Worm (Caenorhabditis elegans) whole organism, early embryonic: Measurements from ENCODE around the gene cah-4.
A peak's percentile ranks its signal among the peaks of the same experiment; 100 is the strongest.

Experiments used
- B0310.2 ChIP-seq: sonication (generic microtip); optimal IDR thresholded peaks from 2 replicates; lab custom pipeline; 2016; ENCODE audit warnings: mild to moderate bottlenecking, missing genetic modification characterization, missing compliant biosample characterization
- F13C5.2 ChIP-seq: sonication (generic microtip); optimal IDR thresholded peaks from 2 replicates; lab custom pipeline; 2017; ENCODE audit warnings: mild to moderate bottlenecking, missing genetic modification characterization, inconsistent platforms, missing compliant biosample characterization
- aly-1 ChIP-seq: sonication (generic microtip); optimal IDR thresholded peaks from 2 replicates; lab custom pipeline; 2016; ENCODE audit warnings: missing genetic modification characterization, missing compliant biosample characterization
- ama-1 ChIP-seq: fragments of 150-350 bp; optimal IDR thresholded peaks from 2 replicates; lab custom pipeline; 2014
- ceh-13 ChIP-seq: fragments of 200-800 bp; sonication (Bioruptor generic); optimal IDR thresholded peaks from 2 replicates; lab custom pipeline; 2018; ENCODE audit warnings: mild to moderate bottlenecking, missing genetic modification characterization, missing compliant biosample characterization
- ceh-36 ChIP-seq: sonication (generic microtip); optimal IDR thresholded peaks from 2 replicates; lab custom pipeline; 2016; ENCODE audit warnings: missing genetic modification characterization, inconsistent platforms, missing compliant biosample characterization
- ets-7 ChIP-seq: sonication (generic microtip); optimal IDR thresholded peaks from 2 replicates; lab custom pipeline; 2016; ENCODE audit warnings: missing genotype, missing genetic modification characterization, missing compliant biosample characterization
- flt-1 ChIP-seq: fragments of 200-800 bp; sonication (Bioruptor generic); IDR thresholded peaks from 2 replicates; pipeline ENCODE4 v1.3.6; 2022; ENCODE audit warnings: missing genetic modification characterization, missing compliant biosample characterization
- hmbx-1 ChIP-seq: sonication (generic microtip); optimal IDR thresholded peaks from 2 replicates; lab custom pipeline; 2016; ENCODE audit warnings: mild to moderate bottlenecking, missing genetic modification characterization, missing compliant biosample characterization
- hmg-4 ChIP-seq: fragments of 200-800 bp; sonication (Bioruptor generic); optimal IDR thresholded peaks from 2 replicates; lab custom pipeline; 2018; ENCODE audit warnings: mild to moderate bottlenecking, missing genetic modification characterization, missing compliant biosample characterization
- hnd-1 ChIP-seq: sonication (generic microtip); optimal IDR thresholded peaks from 2 replicates; lab custom pipeline; 2016; ENCODE audit warnings: missing genetic modification characterization, missing compliant biosample characterization
- pes-1 ChIP-seq: fragments of 200-800 bp; sonication (Bioruptor generic); IDR thresholded peaks from 2 replicates; pipeline ENCODE4 v1.3.6; 2022; ENCODE audit warnings: missing genetic modification reagents, missing genetic modification characterization, missing compliant biosample characterization
- scrt-1 ChIP-seq: fragments of 200-800 bp; sonication (Bioruptor generic); IDR thresholded peaks from 2 replicates; pipeline ENCODE4 v1.3.6; 2022; ENCODE audit warnings: missing genetic modification characterization, missing compliant biosample characterization
- sea-1 ChIP-seq: fragments of 200-800 bp; sonication (Bioruptor generic); conservative IDR thresholded peaks from 2 replicates; pipeline ENCODE4 v1.3.6; 2022; ENCODE audit warnings: missing genetic modification characterization, missing compliant biosample characterization
- tbx-11 ChIP-seq: fragments of 200-800 bp; sonication (Bioruptor generic); IDR thresholded peaks from 2 replicates; pipeline ENCODE4 v1.3.6; 2022; ENCODE audit warnings: missing genetic modification characterization, missing compliant biosample characterization
- tbx-37 ChIP-seq: fragments of 200-800 bp; sonication (Bioruptor generic); conservative IDR thresholded peaks from 2 replicates; pipeline ENCODE4 v1.3.6; 2022; ENCODE audit warnings: missing genetic modification reagents, missing genetic modification characterization, missing compliant biosample characterization
- tra-4 ChIP-seq: sonication (generic microtip); optimal IDR thresholded peaks from 2 replicates; lab custom pipeline; 2017; ENCODE audit warnings: missing genetic modification characterization, missing compliant biosample characterization

cah-4 gene

ce11 chrX:13591175-13591574 is 48.8 kb downstream of the cah-4 start, which contains the start of gene col-44:
Gene col-44 (plus strand): TSS chrX:13591475.
- no peak for TF ChIP-seq scrt-1 (GFP tag; lab: Robert Waterston, UW)
- TF ChIP-seq tbx-11 (GFP tag; lab: Robert Waterston, UW) = no peak
- TF ChIP-seq hnd-1 (tag; lab: Kevin White, UChicago) = no peak
- no peak for TF ChIP-seq ceh-13 (GFP tag; lab: Kevin White, UChicago)
- no peak for TF ChIP-seq B0310.2
- no peak for TF ChIP-seq sea-1 (GFP tag; lab: Robert Waterston, UW)
- no peak for TF ChIP-seq tbx-37 (GFP tag; lab: Robert Waterston, UW)
- no peak for TF ChIP-seq tra-4 (tag; lab: Kevin White, UChicago)
- TF ChIP-seq flt-1 (GFP tag; lab: Robert Waterston, UW) = no peak

DNA sequence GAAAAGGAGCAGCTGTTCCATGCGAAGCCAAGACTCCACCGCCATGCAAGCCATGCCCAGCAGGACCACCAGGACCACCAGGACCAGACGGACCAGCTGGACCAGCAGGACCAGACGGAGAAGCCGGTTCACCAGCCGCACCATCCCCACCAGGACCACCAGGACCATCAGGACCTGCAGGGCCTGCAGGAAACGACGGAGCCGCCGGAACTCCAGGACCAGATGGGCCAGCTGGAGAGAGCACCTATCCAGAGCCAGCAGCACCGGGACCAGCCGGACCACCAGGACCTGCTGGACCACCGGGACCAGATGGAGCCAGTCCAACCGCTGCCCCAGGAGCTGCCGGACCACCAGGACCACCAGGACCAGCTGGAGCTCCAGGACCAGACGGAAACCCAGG is 49.6 kb downstream of the cah-4 start:
- TF ChIP-seq hnd-1 (tag; lab: Kevin White, UChicago) (no peak), ama-1 (no peak), F13C5.2 (tag; lab: Kevin White, UChicago) (no peak), ceh-36 (tag; lab: Kevin White, UChicago) (no peak), tbx-37 (GFP tag; lab: Robert Waterston, UW) (no peak), ets-7 (no peak), tra-4 (tag; lab: Kevin White, UChicago) (no peak), hmg-4 (GFP tag; lab: Kevin White, UChicago) (no peak), scrt-1 (GFP tag; lab: Robert Waterston, UW) (0 out of 2 replicates have a peak, but pooled peaks have one; percentile 7), aly-1 (tag; lab: Kevin White, UChicago) (peak; percentile 49), pes-1 (GFP tag; lab: Robert Waterston, UW) (no peak), tbx-11 (GFP tag; lab: Robert Waterston, UW) (no peak)

DNA sequence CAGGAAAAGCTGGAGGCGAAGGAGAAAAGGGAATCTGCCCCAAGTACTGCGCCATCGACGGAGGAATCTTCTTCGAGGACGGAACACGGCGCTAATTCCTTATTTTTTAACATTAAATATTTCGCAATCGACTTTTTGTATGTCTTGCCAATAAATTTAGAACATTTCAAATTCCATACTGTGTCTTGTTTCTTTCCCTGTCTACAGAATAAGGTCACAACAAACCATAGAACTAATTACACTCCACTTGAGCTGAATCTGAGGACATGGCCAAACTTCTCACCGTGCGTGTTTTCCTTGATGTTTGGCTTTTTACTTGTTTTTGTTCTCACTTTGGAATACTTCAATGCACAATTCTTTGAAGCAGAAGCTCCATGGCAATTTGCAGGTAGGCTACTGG is 50.0 kb downstream of the cah-4 start, which contains the start of gene F54B11.4:
Gene F54B11.4, plus strand, starts transcription at position 301 of the 400 bp plus-strand sequence.
- no peak for TF ChIP-seq hnd-1 (tag; lab: Kevin White, UChicago)
- TF ChIP-seq F13C5.2 (tag; lab: Kevin White, UChicago) = no peak
- TF ChIP-seq flt-1 (GFP tag; lab: Robert Waterston, UW) = no peak
- TF ChIP-seq hmbx-1 (tag; lab: Kevin White, UChicago) = no peak
- TF ChIP-seq B0310.2 = no peak
- no peak for TF ChIP-seq tbx-11 (GFP tag; lab: Robert Waterston, UW)
- no peak for TF ChIP-seq scrt-1 (GFP tag; lab: Robert Waterston, UW)
- TF ChIP-seq ets-7 = no peak
- no peak for TF ChIP-seq tbx-37 (GFP tag; lab: Robert Waterston, UW)
- TF ChIP-seq ceh-36 (tag; lab: Kevin White, UChicago) = no peak
- no peak for TF ChIP-seq aly-1 (tag; lab: Kevin White, UChicago)
- TF ChIP-seq hmg-4 (GFP tag; lab: Kevin White, UChicago) = no peak
- no peak for TF ChIP-seq tra-4 (tag; lab: Kevin White, UChicago)
- no peak for TF ChIP-seq ama-1
